Worm (Caenorhabditis elegans) whole organism, L2 larva: ENCODE measurements around the gene C26B9.6.

Source experiments
- ama-1 ChIP-seq: fragments of 150-350 bp; optimal IDR thresholded peaks from 2 replicates; lab custom pipeline; 2018; ENCODE audit warnings: inconsistent platforms
- blmp-1 ChIP-seq: sonication (generic microtip); optimal IDR thresholded peaks from 2 replicates; lab custom pipeline; 2017; ENCODE audit warnings: missing genetic modification characterization, mild to moderate bottlenecking, missing compliant biosample characterization, antibody characterized with exemption, moderate library complexity; ENCODE audit not compliant: insufficient read depth
- ceh-16 ChIP-seq: fragments of 150-350 bp; optimal IDR thresholded peaks from 2 replicates; lab custom pipeline; 2014; ENCODE audit warnings: missing biosample characterization, missing genetic modification characterization
- ceh-82 ChIP-seq: fragments of 150-350 bp; optimal IDR thresholded peaks from 2 replicates; lab custom pipeline; 2014; ENCODE audit warnings: missing biosample characterization, missing genetic modification characterization
- dmd-4 ChIP-seq: sonication (generic microtip); optimal IDR thresholded peaks from 2 replicates; lab custom pipeline; 2017; ENCODE audit warnings: missing biosample characterization, missing genetic modification characterization
- egl-27 ChIP-seq: sonication (generic microtip); optimal IDR thresholded peaks from 3 replicates; lab custom pipeline; 2017; ENCODE audit warnings: missing biosample characterization, missing genetic modification reagents, missing genetic modification characterization
- fos-1 ChIP-seq: fragments of 150-350 bp; optimal IDR thresholded peaks from 2 replicates; lab custom pipeline; 2014; ENCODE audit warnings: missing biosample characterization, missing genetic modification characterization
- lin-13 ChIP-seq: fragments of 150-350 bp; optimal IDR thresholded peaks from 2 replicates; lab custom pipeline; 2014; ENCODE audit warnings: missing biosample characterization, missing genetic modification reagents, missing genetic modification characterization
- mbf-1 ChIP-seq: sonication (generic microtip); optimal IDR thresholded peaks from 2 replicates; lab custom pipeline; 2017; ENCODE audit warnings: missing biosample characterization, missing genetic modification characterization
- mdl-1 ChIP-seq, 2 experiments: fragments of 150-350 bp in 1 of 2; sonication (generic microtip) in 1 of 2; optimal IDR thresholded peaks; 2 replicates each; lab custom pipeline; 2017; ENCODE audit warnings: missing biosample characterization in 2 of 2, missing genetic modification characterization in 2 of 2
- nhr-11 ChIP-seq: fragments of 150-350 bp; optimal IDR thresholded peaks from 2 replicates; lab custom pipeline; 2014; ENCODE audit warnings: missing biosample characterization, missing genetic modification characterization
- nhr-129 ChIP-seq: fragments of 150-350 bp; optimal IDR thresholded peaks from 2 replicates; lab custom pipeline; 2014; ENCODE audit warnings: missing biosample characterization, missing genetic modification characterization
- nhr-21 ChIP-seq: fragments of 150-350 bp; optimal IDR thresholded peaks from 2 replicates; lab custom pipeline; 2014; ENCODE audit warnings: missing biosample characterization, missing genetic modification characterization
- nhr-23 ChIP-seq: fragments of 150-350 bp; optimal IDR thresholded peaks from 2 replicates; lab custom pipeline; 2014; ENCODE audit warnings: missing biosample characterization, missing genetic modification reagents, missing genetic modification characterization
- nhr-237 ChIP-seq: fragments of 150-350 bp; optimal IDR thresholded peaks from 2 replicates; lab custom pipeline; 2014; ENCODE audit warnings: missing biosample characterization, missing genetic modification characterization
- peb-1 ChIP-seq: fragments of 150-350 bp; optimal IDR thresholded peaks from 2 replicates; lab custom pipeline; 2014; ENCODE audit warnings: missing biosample characterization, missing genetic modification characterization
- sem-4 ChIP-seq: fragments of 150-350 bp; optimal IDR thresholded peaks from 2 replicates; lab custom pipeline; 2014; ENCODE audit warnings: missing biosample characterization, missing genetic modification reagents, missing genetic modification characterization
- sma-9 ChIP-seq, 2 experiments: fragments of 150-350 bp in 1 of 2; sonication (generic microtip) in 1 of 2; optimal IDR thresholded peaks; 2 replicates each; lab custom pipeline; 2014 to 2016; ENCODE audit warnings: missing genetic modification characterization in 2 of 2, mild to moderate bottlenecking in 1 of 2, missing biosample characterization in 1 of 2, missing compliant biosample characterization in 1 of 2, missing genetic modification reagents in 1 of 2, moderate library complexity in 1 of 2
- unc-39 ChIP-seq: fragments of 150-350 bp; optimal IDR thresholded peaks from 2 replicates; lab custom pipeline; 2014; ENCODE audit warnings: missing biosample characterization, missing genetic modification characterization
- zag-1 ChIP-seq: fragments of 150-350 bp; optimal IDR thresholded peaks from 2 replicates; lab custom pipeline; 2014; ENCODE audit warnings: missing biosample characterization, missing genetic modification characterization
- ztf-1 ChIP-seq: fragments of 200-800 bp; sonication (Bioruptor generic); conservative IDR thresholded peaks from 2 replicates; pipeline ENCODE4 v1.3.6; 2022; ENCODE audit warnings: missing genetic modification characterization, missing compliant biosample characterization
- ztf-4 ChIP-seq: fragments of 150-350 bp; optimal IDR thresholded peaks from 2 replicates; lab custom pipeline; 2014; ENCODE audit warnings: missing biosample characterization, missing genetic modification characterization

Gene C26B9.6

ce11 chrX:5297942-5298611, 37.2 kb downstream of the C26B9.6 start, which contains the start of gene ift-81 (continued):
- TF ChIP-seq ama-1 (lab: Kevin White, UChicago) (no peak), sem-4 (tag; lab: Kevin White, UChicago) (no peak), nhr-11 (no peak), dmd-4 (tag; lab: Kevin White, UChicago) (no peak), nhr-21 (no peak), zag-1 (tag; lab: Kevin White, UChicago) (no peak), ceh-16 (no peak), sma-9 (GFP tag; optimal IDR thresholded peaks at IDR 0.05; lab: Kevin White, UChicago) (peak; percentile 62), sma-9 (tag; optimal IDR thresholded peaks at IDR 0.05; lab: Kevin White, UChicago) (no peak), lin-13 (peak; percentile 44), blmp-1 (tag; lab: Kevin White, UChicago) (no peak), unc-39 (tag; lab: Kevin White, UChicago) (no peak), fos-1 (peak; percentile 5)

ce11 chrX:5293862-5294261, 41.4 kb downstream of the C26B9.6 start:
- TF ChIP-seq lin-13 (no peak), nhr-129 (tag; lab: Kevin White, UChicago) (peak; percentile 61)
- TF ChIP-seq, all 48 proteins: peak for 1

- TF ChIP-seq nhr-237 (tag; lab: Kevin White, UChicago) = no peak
- no peak for TF ChIP-seq mbf-1
- TF ChIP-seq ama-1 (lab: Kevin White, UChicago) = no peak
- TF ChIP-seq ztf-4 (tag; lab: Kevin White, UChicago) = no peak
- TF ChIP-seq sem-4 (tag; lab: Kevin White, UChicago) = no peak
- no peak for TF ChIP-seq lin-13
- TF ChIP-seq egl-27 = no peak
- no peak for TF ChIP-seq peb-1
- TF ChIP-seq nhr-23 (tag; lab: Kevin White, UChicago) = no peak
- no peak for TF ChIP-seq mdl-1 (tag; optimal IDR thresholded peaks at IDR 0.05; lab: Kevin White, UChicago)
- no peak for TF ChIP-seq ceh-82
Observed at ce11 chrX:5289106-5289505, 46.2 kb downstream of the C26B9.6 start.

DNA sequence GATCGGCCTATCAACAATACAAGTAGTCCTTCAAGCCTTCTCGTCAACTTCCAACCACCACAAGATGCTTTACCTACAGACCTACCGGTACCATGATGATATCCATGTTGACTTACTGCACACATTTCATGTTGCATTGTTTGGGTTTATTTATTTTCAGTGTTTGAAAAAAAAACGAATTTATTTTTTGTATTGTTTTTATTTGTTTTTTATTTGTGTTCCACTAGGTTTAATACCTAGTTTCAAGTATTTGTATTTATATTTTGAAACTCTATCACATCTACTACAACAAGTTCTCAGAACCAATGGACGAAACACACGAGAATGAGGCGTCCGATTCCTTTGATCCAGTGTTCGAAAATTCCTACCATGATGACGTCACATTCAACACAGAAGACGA, 51.7 kb downstream of the C26B9.6 start, which contains the start of gene vps-41:
Gene vps-41, plus strand, starts transcription at position 301 of the 400 bp plus-strand sequence.
- TF ChIP-seq blmp-1 (tag; lab: Kevin White, UChicago) = no peak
- no peak for TF ChIP-seq ztf-1
- TF ChIP-seq nhr-237 (tag; lab: Kevin White, UChicago) = no peak
